Worm (Caenorhabditis elegans): Measurements from ENCODE around the gene C27F2.10.

C27F2.10 gene

DNA sequence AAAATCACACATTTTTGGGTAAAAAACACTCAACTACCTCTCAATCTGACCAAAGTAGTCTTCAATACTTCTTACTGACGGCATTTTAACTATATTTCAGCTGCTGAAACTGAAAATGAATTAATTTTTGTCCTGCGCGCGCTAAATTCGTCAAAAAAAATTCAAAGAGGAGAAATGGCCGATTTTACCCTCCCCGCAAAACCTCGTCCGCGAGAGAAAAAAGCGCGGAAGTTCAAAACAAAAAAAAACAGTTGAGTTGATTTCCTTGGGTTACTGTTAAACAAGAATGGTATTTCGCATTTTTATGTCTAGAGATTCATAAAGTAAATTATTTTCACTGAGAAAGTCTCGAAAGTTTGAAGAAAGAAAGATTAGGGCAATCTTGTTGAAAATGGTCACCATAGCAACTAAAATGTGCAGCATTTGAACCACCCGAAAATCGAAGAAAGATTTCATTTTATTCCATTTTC, at the start of gene C27F2.10, which contains the start of gene wdr-60:
TSS of gene C27F2.10 (minus strand) at position 109 of the 470 bp plus-strand sequence.
TSS of gene wdr-60 (plus strand) at position 420 of the 470 bp plus-strand sequence.
- TF ChIP-seq madf-6 (GFP tag; IDR thresholded peaks at IDR 0.05) = peak; percentile 63
- TF ChIP-seq rcor-1 (GFP tag; IDR thresholded peaks at IDR 0.05) = no peak
- TF ChIP-seq hlh-12 (tag; optimal IDR thresholded peaks at IDR 0.05) = no peak
- TF ChIP-seq lsl-1 (GFP tag; optimal IDR thresholded peaks at IDR 0.05) = peak; percentile 17
- TF ChIP-seq T26A5.8 (tag; optimal IDR thresholded peaks at IDR 0.05) = no peak
- TF ChIP-seq F33H1.4 (GFP tag; IDR thresholded peaks at IDR 0.05) = peak; percentile 37; the same call in 1 of the 2 replicates
- TF ChIP-seq efl-1 (GFP tag; optimal IDR thresholded peaks at IDR 0.05) = peak; percentile 63
- no peak for TF ChIP-seq ztf-25 (GFP tag; IDR thresholded peaks at IDR 0.05)
- no peak for TF ChIP-seq rec-8 (tag; optimal IDR thresholded peaks at IDR 0.05)
- TF ChIP-seq lin-54 (GFP tag; optimal IDR thresholded peaks at IDR 0.05) = peak; percentile 78
- TF ChIP-seq nfyb-1 (GFP tag; IDR thresholded peaks at IDR 0.05) = no peak
- TF ChIP-seq madf-8 (GFP tag; conservative IDR thresholded peaks at IDR 0.05) = 0 out of 2 replicates have a peak, but pooled peaks have one; percentile 5
- TF ChIP-seq gei-17 (GFP tag; optimal IDR thresholded peaks at IDR 0.05) = no peak
- peak; percentile 58 for TF ChIP-seq dpl-1 (GFP tag; optimal IDR thresholded peaks at IDR 0.05)
- no peak for TF ChIP-seq C06A6.2 (GFP tag; conservative IDR thresholded peaks at IDR 0.05)
- TF ChIP-seq nfya-1 (tag; optimal IDR thresholded peaks at IDR 0.05; ENCODE audit: borderline replicate concordance, insufficient read depth) = no peak
- 0 out of 2 replicates have a peak, but pooled peaks have one; percentile 21 for TF ChIP-seq dox-1 (GFP tag; IDR thresholded peaks at IDR 0.05)

DNA sequence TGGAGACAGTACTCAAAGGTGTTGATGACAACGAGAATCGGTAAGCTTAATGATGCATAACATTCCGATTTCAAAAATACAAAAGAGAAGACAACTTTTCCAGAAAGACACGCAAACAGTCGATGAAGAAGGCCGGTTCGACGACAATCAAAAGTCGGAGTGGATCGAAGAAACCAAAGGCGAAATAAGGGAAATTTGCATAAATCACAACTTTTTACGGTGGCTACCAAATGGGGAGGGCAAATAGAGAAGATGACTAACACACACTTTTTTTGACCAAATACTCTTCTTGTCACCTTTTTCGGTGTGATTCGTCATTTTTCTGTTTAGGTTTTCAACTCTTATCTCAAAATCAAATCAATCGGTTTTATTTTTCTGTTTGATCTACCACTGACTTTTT, 49.5 kb upstream of the C27F2.10 start, which contains the start of gene C45G9.6:
TSS of gene C45G9.6 (plus strand) at position 301 of the 400 bp plus-strand sequence.
- TF ChIP-seq F37B4.10 (GFP tag; IDR thresholded peaks at IDR 0.05) (no peak), akir-1 (GFP tag; optimal IDR thresholded peaks at IDR 0.05) (no peak), ztf-28 (GFP tag; IDR thresholded peaks at IDR 0.05) (no peak), B0336.3 (GFP tag; IDR thresholded peaks at IDR 0.05) (no peak), ama-1 (optimal IDR thresholded peaks at IDR 0.05) (no peak), ama-1 (GFP tag; optimal IDR thresholded peaks at IDR 0.05) (no peak), ztf-18 (tag; optimal IDR thresholded peaks at IDR 0.05) (no peak), hlh-12 (tag; optimal IDR thresholded peaks at IDR 0.05) (no peak), attf-3 (GFP tag; conservative IDR thresholded peaks at IDR 0.05) (no peak), repo-1 (tag; optimal IDR thresholded peaks at IDR 0.05) (no peak), madf-10 (tag; optimal IDR thresholded peaks at IDR 0.05) (no peak), F22D6.2 (tag; optimal IDR thresholded peaks at IDR 0.05) (no peak), ztf-22 (GFP tag; optimal IDR thresholded peaks at IDR 0.05) (no peak), mcd-1 (GFP tag; IDR thresholded peaks at IDR 0.05) (no peak), Y67H2A.10 (GFP tag; conservative IDR thresholded peaks at IDR 0.05) (no peak), lin-40 (tag; optimal IDR thresholded peaks at IDR 0.05) (no peak), nfya-2 (GFP tag; IDR thresholded peaks at IDR 0.05) (no peak)

ce11 chrIII:5031375-5031836, 44.7 kb upstream of the C27F2.10 start:
- peak; percentile 96 for TF ChIP-seq zfh-2 (GFP tag; conservative IDR thresholded peaks at IDR 0.05)
- peak; percentile 55 for TF ChIP-seq lsl-1 (GFP tag; optimal IDR thresholded peaks at IDR 0.05)
- 0 out of 2 replicates have a peak, but pooled peaks have one; percentile 73 for TF ChIP-seq Y95B8A.8 (GFP tag; IDR thresholded peaks at IDR 0.05)
- 0 out of 2 replicates have a peak, but pooled peaks have one; percentile 61 for TF ChIP-seq ztf-28 (GFP tag; IDR thresholded peaks at IDR 0.05)
- 0 out of 2 replicates have a peak, but pooled peaks have one; percentile 19 for TF ChIP-seq nhr-120 (GFP tag; IDR thresholded peaks at IDR 0.05)
- peak; percentile 84 for TF ChIP-seq egrh-3 (GFP tag; IDR thresholded peaks at IDR 0.05)
- TF ChIP-seq nhr-80 (tag; optimal IDR thresholded peaks at IDR 0.05) = peak; percentile 89
- TF ChIP-seq ztf-18 (tag; optimal IDR thresholded peaks at IDR 0.05) = peak; percentile 87
- peak; percentile 57 for TF ChIP-seq attf-3 (GFP tag; conservative IDR thresholded peaks at IDR 0.05)
- peak; percentile 55 for TF ChIP-seq ets-4 (GFP tag; optimal IDR thresholded peaks at IDR 0.05)
- peak; percentile 80 for TF ChIP-seq hmg-1.2 (GFP tag; IDR thresholded peaks at IDR 0.05)
- peak; percentile 50 for TF ChIP-seq F22D6.2 (tag; optimal IDR thresholded peaks at IDR 0.05)
- TF ChIP-seq madf-6 (GFP tag; IDR thresholded peaks at IDR 0.05) = peak; percentile 70
- TF ChIP-seq sptf-2 (GFP tag; optimal IDR thresholded peaks at IDR 0.05) = peak; percentile 44
- peak; percentile 79 for TF ChIP-seq B0261.1 (tag; optimal IDR thresholded peaks at IDR 0.05)
- TF ChIP-seq athp-1 (tag; optimal IDR thresholded peaks at IDR 0.05) = peak; percentile 46
- TF ChIP-seq hlh-12 (tag; optimal IDR thresholded peaks at IDR 0.05) = peak; percentile 8
- 0 out of 2 replicates have a peak, but pooled peaks have one; percentile 58 for TF ChIP-seq egl-18 (GFP tag; IDR thresholded peaks at IDR 0.05)
- TF ChIP-seq ekl-4 (GFP tag; IDR thresholded peaks at IDR 0.05) = peak; percentile 87
- peak; percentile 70 for TF ChIP-seq nhr-90 (tag; optimal IDR thresholded peaks at IDR 0.05)
